Fruit fly (Drosophila melanogaster) whole organism, prepupa: ENCODE measurements around the gene Spn28F.
A peak's percentile ranks its signal among the peaks of the same experiment; 100 is the strongest.

Experiments used
- Blimp-1 ChIP-seq: fragments of 200-800 bp; sonication (Bioruptor generic); optimal IDR thresholded peaks from 3 replicates; lab custom pipeline; 2017; ENCODE audit warnings: missing biosample characterization, missing genetic modification characterization, mild to moderate bottlenecking, moderate library complexity, missing genetic modification reagents
- CG10669 ChIP-seq: fragments of 200-800 bp; sonication (Bioruptor generic); optimal IDR thresholded peaks from 3 replicates; lab custom pipeline; 2018; ENCODE audit warnings: missing biosample characterization, mild to moderate bottlenecking, missing genetic modification characterization, moderate library complexity
- CG11294 ChIP-seq: fragments of 200-800 bp; sonication (Bioruptor generic); IDR thresholded peaks from 2 replicates; pipeline ENCODE4 v1.3.6; 2022; ENCODE audit warnings: missing biosample characterization, missing genetic modification characterization
- CG11902 ChIP-seq: fragments of 200-800 bp; sonication (Bioruptor generic); optimal IDR thresholded peaks from 3 replicates; lab custom pipeline; 2016; ENCODE audit warnings: missing biosample characterization, missing genetic modification characterization
- CG16779 ChIP-seq: fragments of 200-800 bp; sonication (Bioruptor generic); optimal IDR thresholded peaks from 3 replicates; lab custom pipeline; 2017; ENCODE audit warnings: missing biosample characterization, mild to moderate bottlenecking, missing genetic modification characterization
- CG31627 ChIP-seq: fragments of 200-800 bp; sonication (Bioruptor generic); optimal IDR thresholded peaks from 3 replicates; lab custom pipeline; 2016; ENCODE audit warnings: missing biosample characterization, missing genetic modification characterization
- CG32006 ChIP-seq: fragments of 200-800 bp; sonication (Bioruptor generic); optimal IDR thresholded peaks from 3 replicates; lab custom pipeline; 2017; ENCODE audit warnings: missing biosample characterization, mild to moderate bottlenecking, missing genetic modification characterization
- CG34406 ChIP-seq: fragments of 200-800 bp; sonication (Bioruptor generic); optimal IDR thresholded peaks from 3 replicates; lab custom pipeline; 2016; ENCODE audit warnings: missing biosample characterization, missing genetic modification characterization
- CG3919 ChIP-seq: fragments of 200-800 bp; sonication (Bioruptor generic); optimal IDR thresholded peaks from 3 replicates; lab custom pipeline; 2016; ENCODE audit warnings: missing biosample characterization, missing genetic modification characterization
- CG4318 ChIP-seq: fragments of 200-800 bp; sonication (Bioruptor generic); optimal IDR thresholded peaks from 3 replicates; lab custom pipeline; 2017; ENCODE audit warnings: missing biosample characterization, mild to moderate bottlenecking, missing genetic modification characterization
- CG6163 ChIP-seq: fragments of 200-800 bp; sonication (Bioruptor generic); IDR thresholded peaks from 3 replicates; pipeline ENCODE4 v1.3.6; 2022; ENCODE audit warnings: missing biosample characterization, missing genetic modification characterization
- CG6792 ChIP-seq: fragments of 200-800 bp; sonication (Bioruptor generic); optimal IDR thresholded peaks from 3 replicates; lab custom pipeline; 2016; ENCODE audit warnings: missing biosample characterization, missing genetic modification characterization
- CG6808 ChIP-seq: fragments of 200-800 bp; sonication (Bioruptor generic); optimal IDR thresholded peaks from 3 replicates; lab custom pipeline; 2017; ENCODE audit warnings: missing biosample characterization, missing genetic modification characterization, mild to moderate bottlenecking, moderate library complexity, missing genetic modification reagents
- CG6854 ChIP-seq: fragments of 200-800 bp; sonication (Bioruptor generic); optimal IDR thresholded peaks from 2 replicates; lab custom pipeline; 2017; ENCODE audit warnings: missing biosample characterization, mild to moderate bottlenecking, missing genetic modification characterization
- CG8119 ChIP-seq: fragments of 200-800 bp; sonication (Bioruptor generic); IDR thresholded peaks from 3 replicates; pipeline ENCODE4 v1.3.6; 2022; ENCODE audit warnings: missing biosample characterization, missing genetic modification characterization
- CG8319 ChIP-seq: fragments of 200-800 bp; sonication (Bioruptor generic); optimal IDR thresholded peaks from 3 replicates; lab custom pipeline; 2016; ENCODE audit warnings: missing biosample characterization, missing genetic modification characterization
- Eip75B ChIP-seq: fragments of 200-800 bp; sonication (Bioruptor generic); optimal IDR thresholded peaks from 3 replicates; lab custom pipeline; 2016; ENCODE audit warnings: missing biosample characterization, missing genetic modification characterization
- Eip93F ChIP-seq: fragments of 200-800 bp; sonication (Bioruptor generic); optimal IDR thresholded peaks from 2 replicates; lab custom pipeline; 2016; ENCODE audit warnings: missing biosample characterization, mild to moderate bottlenecking, missing genetic modification characterization
- Ets21C ChIP-seq: fragments of 200-800 bp; sonication (Bioruptor generic); optimal IDR thresholded peaks from 3 replicates; lab custom pipeline; 2016; ENCODE audit warnings: missing biosample characterization, missing genetic modification characterization
- Gug ChIP-seq: fragments of 200-800 bp; sonication (Bioruptor generic); IDR thresholded peaks from 2 replicates; pipeline ENCODE4 v1.3.6; 2022; ENCODE audit warnings: missing biosample characterization, missing genetic modification characterization
- Hr38 ChIP-seq: sonication (Bioruptor generic); optimal IDR thresholded peaks from 2 replicates; lab custom pipeline; 2016; ENCODE audit warnings: missing biosample characterization, missing genetic modification characterization
- Hr39 ChIP-seq: fragments of 200-800 bp; sonication (Bioruptor generic); optimal IDR thresholded peaks from 2 replicates; lab custom pipeline; 2016; ENCODE audit warnings: missing biosample characterization, missing genetic modification characterization
- Hr4 ChIP-seq: fragments of 200-800 bp; sonication (Bioruptor generic); optimal IDR thresholded peaks from 3 replicates; lab custom pipeline; 2016; ENCODE audit warnings: missing biosample characterization, missing genetic modification characterization
- Sox15 ChIP-seq: fragments of 200-800 bp; sonication (Bioruptor generic); optimal IDR thresholded peaks from 3 replicates; lab custom pipeline; 2016; ENCODE audit warnings: missing biosample characterization, missing genetic modification characterization
- achi ChIP-seq: fragments of 200-800 bp; sonication (Bioruptor generic); optimal IDR thresholded peaks from 3 replicates; lab custom pipeline; 2016; ENCODE audit warnings: missing biosample characterization, missing genetic modification characterization
- acj6 ChIP-seq: fragments of 200-800 bp; sonication (Bioruptor generic); optimal IDR thresholded peaks from 3 replicates; lab custom pipeline; 2016; ENCODE audit warnings: missing biosample characterization, missing genetic modification characterization
- dac ChIP-seq: fragments of 200-800 bp; sonication (Bioruptor generic); optimal IDR thresholded peaks from 2 replicates; lab custom pipeline; 2017; ENCODE audit warnings: missing biosample characterization, mild to moderate bottlenecking, missing genetic modification characterization
- dsx ChIP-seq: fragments of 200-800 bp; optimal IDR thresholded peaks from 3 replicates; lab custom pipeline; 2019; ENCODE audit warnings: missing biosample characterization, mild to moderate bottlenecking, missing genetic modification characterization, moderate library complexity; ENCODE audit not compliant: poor library complexity, severe bottlenecking
- eg ChIP-seq: fragments of 200-800 bp; sonication (Bioruptor generic); IDR thresholded peaks from 3 replicates; pipeline ENCODE4 v1.3.6; 2022; ENCODE audit warnings: missing biosample characterization, missing genetic modification characterization
- esn ChIP-seq: fragments of 200-800 bp; sonication (Bioruptor generic); optimal IDR thresholded peaks from 2 replicates; lab custom pipeline; 2016; ENCODE audit warnings: missing biosample characterization, mild to moderate bottlenecking, missing genetic modification characterization, moderate library complexity
- fd59A ChIP-seq: fragments of 200-800 bp; sonication (Bioruptor generic); optimal IDR thresholded peaks from 2 replicates; lab custom pipeline; 2017; ENCODE audit warnings: missing biosample characterization, mild to moderate bottlenecking, missing genetic modification characterization, missing genetic modification reagents
- fd85E ChIP-seq: fragments of 200-800 bp; sonication (Bioruptor generic); optimal IDR thresholded peaks from 3 replicates; lab custom pipeline; 2016; ENCODE audit warnings: missing biosample characterization, missing genetic modification characterization
- lz ChIP-seq: fragments of 200-800 bp; sonication (Bioruptor generic); optimal IDR thresholded peaks from 3 replicates; lab custom pipeline; 2016; ENCODE audit warnings: missing biosample characterization, missing genetic modification characterization
- net ChIP-seq: fragments of 200-800 bp; sonication (Bioruptor generic); optimal IDR thresholded peaks from 3 replicates; lab custom pipeline; 2016; ENCODE audit warnings: missing biosample characterization, missing genetic modification characterization
- spab ChIP-seq: fragments of 200-800 bp; sonication (Bioruptor generic); optimal IDR thresholded peaks from 2 replicates; lab custom pipeline; 2017; ENCODE audit warnings: missing biosample characterization, mild to moderate bottlenecking, missing genetic modification characterization, missing genetic modification reagents
- ss ChIP-seq, 2 experiments: fragments of 200-800 bp; sonication (Bioruptor generic); optimal IDR thresholded peaks; 2 replicates in 1 of 2; 3 replicates in 1 of 2; lab custom pipeline; 2017 to 2018; ENCODE audit warnings: mild to moderate bottlenecking in 2 of 2, missing biosample characterization in 2 of 2, missing genetic modification characterization in 2 of 2, moderate library complexity in 1 of 2
- svp ChIP-seq: fragments of 200-800 bp; sonication (Bioruptor generic); peaks from one replicate; lab custom pipeline; 2016; ENCODE audit warnings: missing biosample characterization, missing genetic modification characterization

Gene Spn28F

DNA sequence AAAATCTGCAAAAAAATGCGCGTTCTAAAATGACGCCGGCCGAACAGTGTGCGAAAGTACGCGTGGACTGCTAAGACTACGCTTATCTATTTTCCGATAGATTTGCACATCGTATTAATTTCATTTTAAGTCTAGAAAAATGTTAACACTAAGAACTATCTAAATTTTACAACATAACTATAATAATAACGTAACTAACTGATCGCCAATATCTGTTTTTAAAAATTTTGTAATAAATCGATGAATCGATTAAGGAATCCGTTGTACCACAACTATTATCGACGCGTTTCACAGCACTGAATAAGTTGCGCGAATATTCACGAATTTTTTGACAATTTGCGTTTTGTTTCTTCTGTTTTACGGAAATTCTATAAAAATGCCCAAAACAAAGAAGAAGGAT, 30.5 kb downstream of the Spn28F start, which contains the start of gene Ssb-c31a (continued):
- peak; percentile 72 for TF ChIP-seq esn (GFP tag; lab: Kevin White, UChicago)
- TF ChIP-seq CG6808 (GFP tag; lab: Kevin White, UChicago), result peak; percentile 50
- TF ChIP-seq fd85E (GFP tag; lab: Kevin White, UChicago), result no peak
- TF ChIP-seq CG8319 (GFP tag; lab: Kevin White, UChicago), result peak; percentile 16
- no peak for TF ChIP-seq Eip93F (GFP tag; lab: Kevin White, UChicago)
- no peak for TF ChIP-seq Sox15 (GFP tag; lab: Kevin White, UChicago)
- TF ChIP-seq CG10669 (GFP tag; lab: Kevin White, UChicago), result peak; percentile 26
- TF ChIP-seq CG4318 (GFP tag; lab: Kevin White, UChicago), result no peak
- peak; percentile 47 for TF ChIP-seq Hr39
- TF ChIP-seq CG6854 (GFP tag; lab: Kevin White, UChicago), result no peak
- no peak for TF ChIP-seq spab (GFP tag; lab: Kevin White, UChicago)
- no peak for TF ChIP-seq CG11902
- TF ChIP-seq CG6792 (GFP tag; lab: Kevin White, UChicago), result peak; percentile 38
- TF ChIP-seq eg, result no peak

DNA sequence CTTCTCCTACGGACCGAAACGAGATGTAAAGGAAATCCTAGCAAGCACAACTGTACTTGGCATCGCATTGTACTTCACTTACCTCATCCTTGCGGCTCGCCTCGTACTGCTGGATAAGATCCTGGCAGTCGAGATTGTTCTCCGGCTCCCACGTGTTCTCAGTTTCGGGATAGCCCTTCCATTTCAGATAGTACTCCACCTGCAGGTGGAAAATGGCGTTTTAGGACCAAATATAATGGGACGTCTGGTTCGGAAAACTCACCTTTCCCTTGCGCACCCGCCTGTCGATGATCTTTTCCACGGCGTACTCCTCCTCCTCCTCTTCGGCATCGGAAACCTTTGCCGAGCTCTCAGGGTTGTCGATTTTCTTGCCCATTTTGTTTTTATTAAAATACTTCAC, 31.1 kb downstream of the Spn28F start:
- TF ChIP-seq CG34406 (GFP tag; lab: Kevin White, UChicago), result no peak

DNA sequence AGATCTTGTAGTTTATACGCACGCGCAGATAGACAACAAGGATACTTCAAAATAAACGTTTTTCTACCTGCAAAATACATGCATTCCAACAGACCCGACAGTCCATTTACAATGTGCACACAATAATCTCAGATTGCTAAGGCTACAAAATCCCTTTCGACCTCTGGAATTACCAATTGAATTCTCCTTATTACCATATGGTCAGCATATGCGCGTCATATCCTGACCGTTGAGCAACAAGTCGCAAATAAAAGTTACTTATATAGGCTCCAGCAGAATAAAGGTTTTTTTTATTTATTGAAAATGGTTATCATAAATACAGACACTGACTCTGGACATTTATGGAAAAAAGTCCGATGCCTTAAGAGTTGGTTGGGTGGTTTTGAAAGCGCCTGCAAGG, 32.2 kb downstream of the Spn28F start:
- TF ChIP-seq achi (no peak), CG32006 (no peak), dsx (GFP tag; lab: Kevin White, UChicago) (no peak), spab (GFP tag; lab: Kevin White, UChicago) (no peak), dac (no peak), CG10669 (GFP tag; lab: Kevin White, UChicago) (no peak), net (GFP tag; lab: Kevin White, UChicago) (no peak), CG31627 (GFP tag; lab: Kevin White, UChicago) (no peak), Hr38 (GFP tag; lab: Kevin White, UChicago) (no peak), CG11902 (no peak), Blimp-1 (GFP tag; lab: Kevin White, UChicago) (no peak), Hr4 (no peak), svp (no peak), CG4318 (GFP tag; lab: Kevin White, UChicago) (no peak), CG6163 (no peak)

DNA sequence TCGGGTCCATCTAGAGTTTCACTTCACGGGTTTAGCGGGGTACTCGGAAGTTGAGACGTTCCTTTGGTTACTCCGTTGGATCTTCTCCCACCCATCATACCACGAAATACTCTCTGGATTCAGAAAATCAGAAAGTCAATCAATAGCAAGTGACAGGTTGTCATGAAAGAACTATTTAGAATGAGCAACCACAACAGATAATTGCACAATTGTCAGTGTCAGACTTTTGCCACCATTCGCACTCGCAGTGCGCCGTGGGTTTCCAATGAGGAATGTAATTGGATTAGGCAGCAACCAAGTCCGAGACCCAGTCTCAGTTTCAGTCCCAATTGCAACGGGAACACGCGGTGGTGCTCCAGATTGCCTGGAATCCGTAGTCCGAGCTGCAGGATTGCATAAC, 35.7 kb downstream of the Spn28F start, which contains the start of gene CG8419:
Gene CG8419, plus strand, starts transcription at position 301 of the 400 bp plus-strand sequence.
- TF ChIP-seq lz (GFP tag; lab: Kevin White, UChicago) (no peak), CG11294 (GFP tag; lab: Robert Waterston, UW) (no peak), Gug (GFP tag; lab: Robert Waterston, UW) (no peak), CG34406 (GFP tag; lab: Kevin White, UChicago) (no peak), fd59A (GFP tag; lab: Kevin White, UChicago) (no peak), CG31627 (GFP tag; lab: Kevin White, UChicago) (no peak), CG6792 (GFP tag; lab: Kevin White, UChicago) (no peak), acj6 (GFP tag; lab: Kevin White, UChicago) (no peak), Eip75B (GFP tag; lab: Kevin White, UChicago) (no peak), svp (no peak), Hr4 (no peak), Sox15 (GFP tag; lab: Kevin White, UChicago) (no peak), Hr39 (no peak), CG16779 (tag; lab: Kevin White, UChicago) (no peak), CG8119 (no peak), Ets21C (GFP tag; lab: Kevin White, UChicago) (no peak), CG3919 (GFP tag; lab: Kevin White, UChicago) (no peak), dac (no peak), ss (GFP tag; optimal IDR thresholded peaks at IDR 0.05; lab: Kevin White, UChicago) (no peak), CG8319 (GFP tag; lab: Kevin White, UChicago) (no peak)
